Fruit fly (Drosophila melanogaster): Measurements from ENCODE around the gene Ca-Ma2d.

Ca-Ma2d gene

dm6 chr2L:16268869-16269231 lies 37.6 kb downstream of the Ca-Ma2d start:
- TF ChIP-seq CG6163 (GFP tag; IDR thresholded peaks at IDR 0.05) = no peak
- no peak for TF ChIP-seq CG10669 (GFP tag; optimal IDR thresholded peaks at IDR 0.05)
- TF ChIP-seq CG3919 (GFP tag; optimal IDR thresholded peaks at IDR 0.05) = no peak
- peak; percentile 10 for TF ChIP-seq CG10631 (GFP tag; optimal IDR thresholded peaks at IDR 0.05)
- no peak for TF ChIP-seq Sox15 (GFP tag; optimal IDR thresholded peaks at IDR 0.05)
- no peak for TF ChIP-seq CG11762 (GFP tag; optimal IDR thresholded peaks at IDR 0.05; ENCODE audit: insufficient read depth)
- TF ChIP-seq dac (GFP tag; optimal IDR thresholded peaks at IDR 0.05) = no peak
- peak; percentile 23 for TF ChIP-seq Sox14 (GFP tag; optimal IDR thresholded peaks at IDR 0.05)
- no peak for TF ChIP-seq achi (GFP tag; optimal IDR thresholded peaks at IDR 0.05)
- TF ChIP-seq CG34406 (GFP tag; optimal IDR thresholded peaks at IDR 0.05) = no peak
- no peak for TF ChIP-seq Ets21C (GFP tag; optimal IDR thresholded peaks at IDR 0.05)
- TF ChIP-seq fd59A (GFP tag; optimal IDR thresholded peaks at IDR 0.05) = peak; percentile 1
- no peak for TF ChIP-seq Eip93F (GFP tag; optimal IDR thresholded peaks at IDR 0.05)
- no peak for TF ChIP-seq Gug (GFP tag; IDR thresholded peaks at IDR 0.05)
- no peak for TF ChIP-seq CG1621 (tag; optimal IDR thresholded peaks at IDR 0.05)
- no peak for TF ChIP-seq Hr4 (GFP tag; optimal IDR thresholded peaks at IDR 0.05)
- TF ChIP-seq CG6808 (GFP tag; optimal IDR thresholded peaks at IDR 0.05) = no peak
- no peak for TF ChIP-seq topi (GFP tag; optimal IDR thresholded peaks at IDR 0.05)
- no peak for TF ChIP-seq Eip78C (GFP tag)
- no peak for TF ChIP-seq CG6276 (GFP tag; optimal IDR thresholded peaks at IDR 0.05)
- TF ChIP-seq esn (GFP tag; optimal IDR thresholded peaks at IDR 0.05) = no peak
- TF ChIP-seq fd85E (GFP tag; optimal IDR thresholded peaks at IDR 0.05) = no peak
- TF ChIP-seq cyc (GFP tag; optimal IDR thresholded peaks at IDR 0.05) = no peak
- no peak for TF ChIP-seq eg (GFP tag; IDR thresholded peaks at IDR 0.05)
- no peak for TF ChIP-seq CG6854 (GFP tag; optimal IDR thresholded peaks at IDR 0.05)
- no peak for TF ChIP-seq CG16779 (tag; optimal IDR thresholded peaks at IDR 0.05)

DNA sequence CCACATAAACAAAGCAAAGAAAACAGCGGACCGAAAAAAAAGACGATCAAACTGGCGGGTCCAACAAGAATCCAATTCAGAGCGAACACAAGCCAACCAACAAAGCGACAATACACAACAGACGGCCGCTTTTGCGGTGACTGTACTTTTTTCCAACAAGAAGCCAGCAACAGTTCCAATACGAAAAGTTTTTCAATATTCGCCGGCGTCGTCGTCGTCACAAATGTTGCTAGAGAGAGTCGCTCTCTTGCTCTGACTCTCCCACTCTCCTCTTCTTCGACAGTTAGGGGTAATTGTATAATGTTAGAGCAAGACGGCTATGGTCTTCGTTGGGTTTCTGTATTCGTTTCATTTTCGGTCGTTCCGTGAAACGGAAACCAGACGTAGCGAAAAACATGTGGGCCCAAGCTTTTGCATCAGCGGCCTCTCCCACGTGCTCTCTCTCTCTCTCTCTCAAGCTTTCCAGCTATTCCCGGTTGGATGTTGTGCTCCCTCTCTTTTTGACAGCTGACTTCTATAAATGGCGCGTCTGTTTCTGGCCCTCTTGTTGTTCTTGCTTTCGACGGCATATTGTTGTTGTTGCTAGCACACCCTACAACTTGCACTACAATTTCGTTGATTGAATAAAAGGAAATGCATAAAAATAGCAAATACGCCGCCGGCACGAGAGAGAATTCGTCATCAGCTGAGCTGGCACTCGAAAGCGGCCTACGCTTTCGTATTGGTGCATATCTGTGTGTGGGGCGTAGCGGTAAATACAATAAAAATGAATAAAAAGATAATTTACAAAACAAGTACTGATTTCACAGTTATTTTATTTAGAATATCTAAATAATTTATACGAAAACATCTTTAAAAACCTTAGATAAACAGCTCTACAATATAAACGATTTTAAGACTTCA lies 38.2 kb downstream of the Ca-Ma2d start:
- TF ChIP-seq lz (GFP tag; optimal IDR thresholded peaks at IDR 0.05) (peak; percentile 51), salr (GFP tag; optimal IDR thresholded peaks at IDR 0.05) (peak in 1 of 2 experiments; percentile 39), CG6276 (GFP tag; optimal IDR thresholded peaks at IDR 0.05) (peak; percentile 70), Met (GFP tag; optimal IDR thresholded peaks at IDR 0.05) (peak; percentile 71), CG15336 (GFP tag; IDR thresholded peaks at IDR 0.05) (no peak), esn (GFP tag; optimal IDR thresholded peaks at IDR 0.05) (peak; percentile 78), CG10631 (GFP tag; optimal IDR thresholded peaks at IDR 0.05) (no peak), Sox15 (GFP tag; optimal IDR thresholded peaks at IDR 0.05) (no peak), Ets96B (tag; optimal IDR thresholded peaks at IDR 0.05) (peak; percentile 53), vri (GFP tag; optimal IDR thresholded peaks at IDR 0.05) (peak; percentile 97), CG9139 (GFP tag; optimal IDR thresholded peaks at IDR 0.05) (peak; percentile 80), CG3032 (tag; optimal IDR thresholded peaks at IDR 0.05) (peak; percentile 32), Gug (GFP tag; IDR thresholded peaks at IDR 0.05) (no peak), CG8632 (GFP tag; optimal IDR thresholded peaks at IDR 0.05) (peak; percentile 38), CG6808 (GFP tag; optimal IDR thresholded peaks at IDR 0.05) (peak; percentile 71), CG11762 (GFP tag; optimal IDR thresholded peaks at IDR 0.05; ENCODE audit: insufficient read depth) (peak; percentile 26), Eip93F (GFP tag; optimal IDR thresholded peaks at IDR 0.05) (peak; percentile 52), Lpt (GFP tag; optimal IDR thresholded peaks at IDR 0.05) (peak; percentile 79), CG10669 (GFP tag; optimal IDR thresholded peaks at IDR 0.05) (peak; percentile 11), Hr4 (GFP tag; optimal IDR thresholded peaks at IDR 0.05) (peak; percentile 6), topi (GFP tag; optimal IDR thresholded peaks at IDR 0.05) (peak; percentile 73), Eip78C (GFP tag) (peak; percentile 91), CG1621 (tag; optimal IDR thresholded peaks at IDR 0.05) (peak; percentile 70), fd59A (GFP tag; optimal IDR thresholded peaks at IDR 0.05) (peak; percentile 6), net (GFP tag; optimal IDR thresholded peaks at IDR 0.05) (peak; percentile 52), CG4318 (GFP tag; optimal IDR thresholded peaks at IDR 0.05) (no peak), CG11902 (GFP tag; optimal IDR thresholded peaks at IDR 0.05) (no peak), CG31627 (GFP tag; optimal IDR thresholded peaks at IDR 0.05) (peak; percentile 23), OdsH (GFP tag; optimal IDR thresholded peaks at IDR 0.05) (peak; percentile 13), CG8319 (GFP tag; optimal IDR thresholded peaks at IDR 0.05) (peak; percentile 64), fkh (GFP tag; optimal IDR thresholded peaks at IDR 0.05) (peak; percentile 91), svp (GFP tag) (no peak), CG34406 (GFP tag; optimal IDR thresholded peaks at IDR 0.05) (peak; percentile 74), CG7368 (GFP tag; optimal IDR thresholded peaks at IDR 0.05) (peak; percentile 84), pdm3 (GFP tag; optimal IDR thresholded peaks at IDR 0.05) (peak; percentile 31), CG8119 (GFP tag; IDR thresholded peaks at IDR 0.05) (no peak), Ets21C (GFP tag; optimal IDR thresholded peaks at IDR 0.05) (no peak)
